Fruit fly (Drosophila melanogaster): ENCODE measurements around the gene CG44475.

The CG44475 gene

DNA sequence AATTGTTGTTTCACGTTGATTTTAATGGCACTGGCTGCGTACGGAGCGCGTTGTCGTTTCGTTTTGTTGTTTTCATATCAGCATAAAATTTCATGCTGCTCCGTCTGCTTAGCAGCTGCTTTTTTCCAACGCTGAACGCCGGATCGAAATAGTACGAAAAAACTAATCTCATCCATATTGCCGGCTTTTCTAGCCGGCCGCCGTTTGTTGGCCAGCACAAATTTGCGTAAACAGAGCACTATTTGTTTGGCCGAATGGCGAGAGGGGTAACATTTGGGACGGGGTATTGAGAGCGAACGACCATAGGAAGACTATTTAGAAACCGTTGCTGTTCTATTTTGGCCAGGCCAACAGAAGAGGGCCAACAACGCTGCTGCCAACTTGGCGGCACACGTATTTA, 26.8 kb upstream of the CG44475 start (continued):
- TF ChIP-seq Scr (GFP tag; IDR thresholded peaks at IDR 0.05; ENCODE audit: partially characterized antibody), result no peak
- no peak for TF ChIP-seq Hr3 (GFP tag; optimal IDR thresholded peaks at IDR 0.05)
- peak; percentile 13 for TF ChIP-seq salm (tag; optimal IDR thresholded peaks at IDR 0.05)
- no peak for TF ChIP-seq Atf-2 (GFP tag; optimal IDR thresholded peaks at IDR 0.05)
- TF ChIP-seq sisA (GFP tag; IDR thresholded peaks at IDR 0.05), result no peak
- TF ChIP-seq rib (GFP tag; IDR thresholded peaks at IDR 0.05), result peak; percentile 90
- no peak for TF ChIP-seq pita (GFP tag; optimal IDR thresholded peaks at IDR 0.05)
- TF ChIP-seq CG16815 (GFP tag; optimal IDR thresholded peaks at IDR 0.05), result no peak
- peak; percentile 49 for TF ChIP-seq CG14441 (GFP tag; IDR thresholded peaks at IDR 0.05)
- no peak for TF ChIP-seq HHEX (GFP tag; optimal IDR thresholded peaks at IDR 0.05)
- peak; percentile 45; the same call in 1 of the 2 replicates for TF ChIP-seq E2f1 (GFP tag; IDR thresholded peaks at IDR 0.05)
- TF ChIP-seq Mrtf (GFP tag; IDR thresholded peaks at IDR 0.05), result no peak
- no peak for TF ChIP-seq CG11560 (tag; IDR thresholded peaks at IDR 0.05)
- TF ChIP-seq CG6765 (GFP tag; optimal IDR thresholded peaks at IDR 0.05), result no peak
- TF ChIP-seq CG7745 (tag; optimal IDR thresholded peaks at IDR 0.05), result no peak
- TF ChIP-seq CG4854 (GFP tag; optimal IDR thresholded peaks at IDR 0.05), result no peak
- no peak for TF ChIP-seq eyg (GFP tag; optimal IDR thresholded peaks at IDR 0.05)
- no peak for TF ChIP-seq CG7271 (tag; optimal IDR thresholded peaks at IDR 0.05)
- TF ChIP-seq unpg (GFP tag; optimal IDR thresholded peaks at IDR 0.05), result peak; percentile 1
- TF ChIP-seq ab (GFP tag; optimal IDR thresholded peaks at IDR 0.05), result no peak
- no peak for TF ChIP-seq CG6689 (GFP tag; IDR thresholded peaks at IDR 0.05)
- peak; percentile 35 for TF ChIP-seq CHES-1-like (GFP tag; optimal IDR thresholded peaks at IDR 0.05)
- no peak for TF ChIP-seq hbn (GFP tag; IDR thresholded peaks at IDR 0.05; ENCODE audit: partially characterized antibody)
- no peak for TF ChIP-seq ems (GFP tag; optimal IDR thresholded peaks at IDR 0.05)
- TF ChIP-seq Oaz (GFP tag; IDR thresholded peaks at IDR 0.05), result no peak
- no peak for TF ChIP-seq zfh1 (GFP tag; IDR thresholded peaks at IDR 0.05)
- peak; percentile 96 for TF ChIP-seq ftz-f1 (GFP tag; optimal IDR thresholded peaks at IDR 0.05)
- no peak for TF ChIP-seq Nf-YA (GFP tag; IDR thresholded peaks at IDR 0.05)
- TF ChIP-seq Max (GFP tag; optimal IDR thresholded peaks at IDR 0.05), result no peak
- TF ChIP-seq gfzf (GFP tag; optimal IDR thresholded peaks at IDR 0.05), result no peak
- TF ChIP-seq Eip74EF (GFP tag; optimal IDR thresholded peaks at IDR 0.05), result peak in 1 of 2 experiments; percentile 77
- no peak for TF ChIP-seq CG12942 (GFP tag; optimal IDR thresholded peaks at IDR 0.05)
- peak; percentile 78 for TF ChIP-seq vvl (GFP tag; IDR thresholded peaks at IDR 0.05)
- no peak for TF ChIP-seq insv (GFP tag; optimal IDR thresholded peaks at IDR 0.05)
- TF ChIP-seq zfh2 (GFP tag; optimal IDR thresholded peaks at IDR 0.05), result no peak
- no peak for TF ChIP-seq HLHmδ (GFP tag; optimal IDR thresholded peaks at IDR 0.05)
- no peak for TF ChIP-seq Lhr (GFP tag; optimal IDR thresholded peaks at IDR 0.05)
- TF ChIP-seq ewg (GFP tag; optimal IDR thresholded peaks at IDR 0.05), result no peak
- peak; percentile 76 for TF ChIP-seq Blimp-1 (GFP tag; optimal IDR thresholded peaks at IDR 0.05)
- no peak for TF ChIP-seq CG10147 (GFP tag; optimal IDR thresholded peaks at IDR 0.05)
- no peak for TF ChIP-seq NC2α (GFP tag; optimal IDR thresholded peaks at IDR 0.05)
- no peak for TF ChIP-seq ap (GFP tag; IDR thresholded peaks at IDR 0.05)
- TF ChIP-seq wek (GFP tag; optimal IDR thresholded peaks at IDR 0.05), result no peak
- no peak for TF ChIP-seq HmgD (GFP tag; optimal IDR thresholded peaks at IDR 0.05)
- TF ChIP-seq CG5245 (GFP tag; optimal IDR thresholded peaks at IDR 0.05), result no peak
- no peak for TF ChIP-seq btn (GFP tag; optimal IDR thresholded peaks at IDR 0.05)
- TF ChIP-seq chinmo (GFP tag; IDR thresholded peaks at IDR 0.05; ENCODE audit: partially characterized antibody), result peak; percentile 95
- no peak for TF ChIP-seq cato (GFP tag; optimal IDR thresholded peaks at IDR 0.05; ENCODE audit: borderline replicate concordance)
- peak; percentile 46 for TF ChIP-seq CG17912 (GFP tag; optimal IDR thresholded peaks at IDR 0.05)
- TF ChIP-seq vnd (GFP tag; IDR thresholded peaks at IDR 0.05; ENCODE audit: partially characterized antibody), result no peak
- TF ChIP-seq psq (GFP tag; optimal IDR thresholded peaks at IDR 0.05), result no peak

Measured in whole organism, embryonic.